Worm (Caenorhabditis elegans): ENCODE results near the gene C18B10.6.

Gene C18B10.6

DNA sequence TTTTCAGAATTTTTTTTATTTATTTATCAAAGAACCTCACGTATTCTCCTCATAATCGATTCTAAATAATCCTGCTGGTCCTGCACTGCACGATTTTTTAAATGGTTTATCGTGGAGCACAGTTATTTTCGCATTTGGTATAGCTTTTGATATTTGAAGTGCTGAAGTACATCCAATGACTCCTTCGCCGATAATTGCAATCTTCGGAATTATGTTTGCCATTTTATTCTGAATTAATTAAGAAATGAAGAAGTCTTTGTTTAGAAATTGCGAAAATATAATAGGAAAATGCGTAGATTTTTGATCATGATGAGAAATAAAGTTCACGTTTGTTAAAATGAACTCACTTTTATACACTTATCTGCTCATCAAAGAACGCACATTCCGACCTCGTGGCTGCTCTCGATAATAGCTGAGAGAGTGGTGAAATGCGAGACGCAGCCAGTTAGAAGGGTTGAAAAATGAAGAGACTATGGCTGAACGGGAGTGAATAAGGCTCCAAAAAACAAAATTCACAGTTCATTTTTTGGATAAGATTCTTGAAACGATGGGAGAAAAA is 46.0 kb downstream of the C18B10.6 start:
- TF ChIP-seq unc-55 (GFP tag; optimal IDR thresholded peaks at IDR 0.05) (peak; percentile 19), zip-5 (tag; optimal IDR thresholded peaks at IDR 0.05) (no peak)

- TF ChIP-seq che-1 (tag; optimal IDR thresholded peaks at IDR 0.05), result no peak
Measured at ce11 chrV:7432441-7433146, 48.3 kb downstream of the C18B10.6 start.

DNA sequence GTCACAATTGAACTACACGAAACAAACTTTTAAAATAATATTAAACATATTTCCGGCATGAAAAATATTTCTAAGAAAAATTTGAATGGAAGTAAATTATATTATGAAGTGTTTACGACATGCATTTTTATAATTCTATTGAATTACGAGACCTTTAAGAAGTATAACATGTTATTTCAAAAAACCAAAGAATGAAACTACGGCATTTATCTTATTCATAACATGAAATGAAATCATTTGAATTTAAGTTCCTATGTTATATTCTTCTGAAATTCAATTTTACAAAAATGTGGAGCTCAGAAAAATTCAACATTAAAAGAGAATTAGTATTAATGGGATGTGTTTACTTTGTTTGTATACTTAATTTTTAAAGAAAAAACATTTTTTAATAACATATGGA is 49.8 kb downstream of the C18B10.6 start, which contains the start of gene srw-71:
srw-71 (minus strand) TSS at position 101 of the 400 bp plus-strand sequence.
- TF ChIP-seq K02D7.2 (tag; optimal IDR thresholded peaks at IDR 0.05) (no peak), madf-2 (tag; optimal IDR thresholded peaks at IDR 0.05) (no peak)
